Worm (Caenorhabditis elegans) whole organism, L3 larva: ENCODE data around the gene cyp-14A4.

Experiments
- ama-1 ChIP-seq: fragments of 150-350 bp; optimal IDR thresholded peaks from 2 replicates; lab custom pipeline; 2018
- ceh-28 ChIP-seq: fragments of 150-350 bp; optimal IDR thresholded peaks from 2 replicates; lab custom pipeline; 2014; ENCODE audit warnings: missing biosample characterization, missing genetic modification reagents, missing genetic modification characterization
- ceh-82 ChIP-seq: fragments of 150-350 bp; optimal IDR thresholded peaks from 2 replicates; lab custom pipeline; 2014; ENCODE audit warnings: missing biosample characterization, missing genetic modification characterization
- elt-1 ChIP-seq: fragments of 150-350 bp; optimal IDR thresholded peaks from 2 replicates; lab custom pipeline; 2014; ENCODE audit warnings: missing biosample characterization, missing genetic modification characterization
- nhr-11 ChIP-seq: fragments of 150-350 bp; optimal IDR thresholded peaks from 2 replicates; lab custom pipeline; 2014; ENCODE audit warnings: missing biosample characterization, missing genetic modification characterization
- nhr-77 ChIP-seq: fragments of 150-350 bp; optimal IDR thresholded peaks from 2 replicates; lab custom pipeline; 2014; ENCODE audit warnings: missing biosample characterization, missing genetic modification characterization
- skn-1 ChIP-seq: fragments of 150-350 bp; optimal IDR thresholded peaks from 2 replicates; lab custom pipeline; 2014; ENCODE audit warnings: missing biosample characterization, missing genetic modification characterization
- ztf-11 ChIP-seq: fragments of 150-350 bp; optimal IDR thresholded peaks from 2 replicates; lab custom pipeline; 2014; ENCODE audit warnings: missing biosample characterization, missing genetic modification characterization

DNA sequence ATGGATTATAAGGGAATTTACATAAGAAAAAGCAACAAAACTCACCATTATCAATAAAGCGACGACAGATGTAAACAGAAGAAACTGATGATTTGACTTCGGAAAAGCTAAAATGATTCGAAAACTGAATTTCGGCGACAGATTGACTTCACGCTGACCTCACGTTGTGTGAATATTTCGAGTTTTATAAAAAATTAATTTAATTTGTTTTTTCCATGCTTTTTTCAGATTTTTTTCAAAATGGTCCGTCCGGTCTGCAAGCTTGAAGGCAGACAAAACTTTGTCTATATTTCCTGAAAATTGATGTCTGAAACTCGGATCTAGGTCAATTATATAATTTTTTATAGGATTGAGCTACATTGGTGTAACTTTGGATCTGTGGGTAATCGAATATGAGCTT lies 41.8 kb downstream of the cyp-14A4 start, which contains the start of gene K08H2.5:
- no peak for TF ChIP-seq ceh-82
- no peak for TF ChIP-seq elt-1
- no peak for TF ChIP-seq ztf-11 (tag; lab: Kevin White, UChicago)
- no peak for TF ChIP-seq nhr-11 (tag; lab: Kevin White, UChicago)
- no peak for TF ChIP-seq skn-1 (tag; lab: Kevin White, UChicago)
- TF ChIP-seq nhr-77 (tag; lab: Kevin White, UChicago) = no peak
- TF ChIP-seq ama-1 (lab: Kevin White, UChicago) = no peak
- TF ChIP-seq ceh-28 = no peak
